Worm (Caenorhabditis elegans) whole organism, L3 larva: ENCODE data around the gene decr-1.3.

Experiments used
- ceh-9 ChIP-seq: sonication (generic microtip); optimal IDR thresholded peaks from 2 replicates; lab custom pipeline; 2018; ENCODE audit warnings: missing biosample characterization, missing genetic modification characterization
- elt-3 ChIP-seq, 3 experiments: fragments of 150-350 bp in 1 of 3; sonication (generic microtip) in 2 of 3; optimal IDR thresholded peaks; 2 replicates in 2 of 3; 4 replicates in 1 of 3; lab custom pipeline; 2014 to 2017; ENCODE audit warnings: missing biosample characterization in 3 of 3, missing genetic modification characterization in 3 of 3
- fos-1 ChIP-seq: fragments of 150-350 bp; optimal IDR thresholded peaks from 2 replicates; lab custom pipeline; 2014; ENCODE audit warnings: missing biosample characterization, missing genetic modification characterization
- lin-39 ChIP-seq: fragments of 150-350 bp; optimal IDR thresholded peaks from 2 replicates; lab custom pipeline; 2018; ENCODE audit warnings: missing biosample characterization, missing genetic modification reagents, missing genetic modification characterization
- nhr-76 ChIP-seq: fragments of 150-350 bp; sonication (generic microtip); optimal IDR thresholded peaks from 5 replicates; lab custom pipeline; 2014; ENCODE audit warnings: missing biosample characterization, missing genetic modification characterization
- unc-39 ChIP-seq: sonication (generic microtip); optimal IDR thresholded peaks from 4 replicates; lab custom pipeline; 2017; ENCODE audit warnings: missing biosample characterization, missing genetic modification characterization

ce11 chrII:8185016-8185493 lies 11.7 kb upstream of the decr-1.3 start, which contains the start of the genes mig-5 and cct-1:
- TF ChIP-seq ceh-9 (no peak), nhr-76 (tag; lab: Kevin White, UChicago) (peak; percentile 35), elt-3 (tag; optimal IDR thresholded peaks at IDR 0.05; lab: Kevin White, UChicago) (peak in 2 of 3 experiments; percentile 20 to 79), fos-1 (tag; lab: Kevin White, UChicago) (peak; percentile 20), unc-39 (no peak), lin-39 (peak; percentile 96)
